Worm (Caenorhabditis elegans): ENCODE measurements around the gene F16G10.2.

DNA sequence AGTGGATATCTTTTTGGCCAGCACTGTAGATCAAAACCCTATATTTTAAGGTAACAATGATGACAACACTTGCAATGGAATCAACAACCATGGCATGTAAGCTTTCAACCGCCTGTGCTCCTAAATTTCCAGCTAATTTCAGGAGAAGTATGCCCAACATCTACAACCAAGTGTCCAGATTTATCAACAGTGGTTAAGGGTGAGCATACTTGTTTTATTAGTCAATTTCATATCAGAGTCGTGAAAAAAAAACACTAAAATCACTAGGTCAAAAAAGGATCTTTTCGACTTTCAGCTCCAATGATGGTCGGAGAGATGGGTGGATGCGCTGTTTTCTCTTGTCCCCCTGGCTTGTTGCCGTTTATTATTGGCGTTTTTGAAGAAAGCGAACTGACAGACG lies 28.9 kb downstream of the F16G10.2 start, which contains the start of gene F16G10.1:
- no peak for TF ChIP-seq F55B11.4 (tag; optimal IDR thresholded peaks at IDR 0.05; ENCODE audit: borderline replicate concordance, insufficient read depth)
- no peak for TF ChIP-seq hmg-1.2 (GFP tag; IDR thresholded peaks at IDR 0.05)
- TF ChIP-seq mxl-1 (tag; optimal IDR thresholded peaks at IDR 0.05) = no peak
- TF ChIP-seq snpc-4 (GFP tag; optimal IDR thresholded peaks at IDR 0.05) = no peak
- no peak for TF ChIP-seq snpc-4 (tag; optimal IDR thresholded peaks at IDR 0.05)
- TF ChIP-seq Y53G8AR.9 (GFP tag; conservative IDR thresholded peaks at IDR 0.05) = no peak
- no peak for TF ChIP-seq atf-7 (tag; optimal IDR thresholded peaks at IDR 0.05)
- TF ChIP-seq ceh-40 (GFP tag; IDR thresholded peaks at IDR 0.05) = no peak
- no peak for TF ChIP-seq cebp-2 (GFP tag; IDR thresholded peaks at IDR 0.05)
- no peak for TF ChIP-seq K12H6.12 (tag; optimal IDR thresholded peaks at IDR 0.05)
- TF ChIP-seq efl-1 (GFP tag; optimal IDR thresholded peaks at IDR 0.05) = no peak
- TF ChIP-seq nfya-1 (tag; optimal IDR thresholded peaks at IDR 0.05; ENCODE audit: borderline replicate concordance, insufficient read depth) = no peak
- TF ChIP-seq hlh-26 (GFP tag; conservative IDR thresholded peaks at IDR 0.05) = no peak

Measured in whole organism, young adult.